Fruit fly (Drosophila melanogaster): ENCODE data around the gene eIF2gamma.

dm6 chr3R:15305246-15305645, 42.0 kb upstream of the eIF2gamma start:
- no peak for TF ChIP-seq psq (optimal IDR thresholded peaks at IDR 0.05)
- TF ChIP-seq pan (optimal IDR thresholded peaks at IDR 0.05): no peak
- no peak for TF ChIP-seq EcR (GFP tag; optimal IDR thresholded peaks at IDR 0.05)

Data from whole organism.